Worm (Caenorhabditis elegans): ENCODE results near the gene Y73B6BL.288.
A peak's percentile ranks its signal among the peaks of the same experiment; 100 is the strongest.

Gene Y73B6BL.288

ce11 chrIV:6326448-6326847 is 15.9 kb downstream of the Y73B6BL.288 start, which contains the start of gene lsm-8:
TSS of gene lsm-8 (plus strand) at chrIV:6326526.
- TF ChIP-seq skn-1 (tag; optimal IDR thresholded peaks at IDR 0.05) = no peak
- TF ChIP-seq lin-39 (tag; optimal IDR thresholded peaks at IDR 0.05) = no peak
- no peak for TF ChIP-seq R02D3.7 (tag; optimal IDR thresholded peaks at IDR 0.05)
- TF ChIP-seq F13H6.1 (tag; optimal IDR thresholded peaks at IDR 0.05) = no peak
- no peak for TF ChIP-seq nhr-23 (tag; optimal IDR thresholded peaks at IDR 0.05)
- TF ChIP-seq zag-1 (tag; optimal IDR thresholded peaks at IDR 0.05) = no peak
- no peak for TF ChIP-seq lin-11 (tag; optimal IDR thresholded peaks at IDR 0.05)
- TF ChIP-seq ZK546.5 (tag; optimal IDR thresholded peaks at IDR 0.05) = no peak
- no peak for TF ChIP-seq nhr-21 (tag; optimal IDR thresholded peaks at IDR 0.05)
- TF ChIP-seq nhr-129 (tag; optimal IDR thresholded peaks at IDR 0.05) = no peak
- no peak for TF ChIP-seq nhr-12 (tag; optimal IDR thresholded peaks at IDR 0.05)
- TF ChIP-seq nhr-6 (tag; optimal IDR thresholded peaks at IDR 0.05) = no peak
- TF ChIP-seq elt-1 (tag; optimal IDR thresholded peaks at IDR 0.05) = no peak
- TF ChIP-seq crh-2 (tag; optimal IDR thresholded peaks at IDR 0.05) = no peak
- TF ChIP-seq fos-1 (tag; optimal IDR thresholded peaks at IDR 0.05) = no peak
- no peak for TF ChIP-seq nhr-237 (tag; optimal IDR thresholded peaks at IDR 0.05)
- no peak for TF ChIP-seq nhr-77 (tag; optimal IDR thresholded peaks at IDR 0.05)

ce11 chrIV:6325772-6326171 is 16.6 kb downstream of the Y73B6BL.288 start:
- TF ChIP-seq peb-1 (tag; optimal IDR thresholded peaks at IDR 0.05) (no peak), lin-13 (GFP tag; optimal IDR thresholded peaks at IDR 0.05) (no peak)

- peak; percentile 89 for TF ChIP-seq nhr-129 (tag; optimal IDR thresholded peaks at IDR 0.05)
- no peak for TF ChIP-seq lin-39 (tag; optimal IDR thresholded peaks at IDR 0.05)
- peak; percentile 60 for TF ChIP-seq ama-1 (optimal IDR thresholded peaks at IDR 0.05)
- TF ChIP-seq Y55F3AM.14 (GFP tag; optimal IDR thresholded peaks at IDR 0.05) = peak; percentile 84
- TF ChIP-seq egl-27 (tag; optimal IDR thresholded peaks at IDR 0.05) = peak; percentile 91
- peak; percentile 97 for TF ChIP-seq nhr-21 (tag; optimal IDR thresholded peaks at IDR 0.05)
- peak; percentile 99 for TF ChIP-seq lin-11 (tag; optimal IDR thresholded peaks at IDR 0.05)
- no peak for TF ChIP-seq nhr-11 (tag; optimal IDR thresholded peaks at IDR 0.05)
- TF ChIP-seq crh-2 (tag; optimal IDR thresholded peaks at IDR 0.05) = peak; percentile 96
- TF ChIP-seq F13H6.1 (tag; optimal IDR thresholded peaks at IDR 0.05) = peak; percentile 95
- TF ChIP-seq nhr-237 (tag; optimal IDR thresholded peaks at IDR 0.05) = peak; percentile 35
- peak; percentile 97 for TF ChIP-seq nhr-25 (tag; optimal IDR thresholded peaks at IDR 0.05)
- TF ChIP-seq C34F6.9 (tag; optimal IDR thresholded peaks at IDR 0.05) = peak; percentile 95
- TF ChIP-seq lin-13 (GFP tag; optimal IDR thresholded peaks at IDR 0.05) = peak; percentile 96
- peak; percentile 100 for TF ChIP-seq ZK546.5 (tag; optimal IDR thresholded peaks at IDR 0.05)
- TF ChIP-seq aly-2 (tag; optimal IDR thresholded peaks at IDR 0.05) = no peak
- TF ChIP-seq nhr-10 (tag; optimal IDR thresholded peaks at IDR 0.05) = peak; percentile 88
- peak; percentile 27 to 69 for TF ChIP-seq mdl-1 (tag; optimal IDR thresholded peaks at IDR 0.05)
- TF ChIP-seq R02D3.7 (tag; optimal IDR thresholded peaks at IDR 0.05) = peak; percentile 87
- TF ChIP-seq gmeb-1 (tag; optimal IDR thresholded peaks at IDR 0.05) = peak; percentile 95
- TF ChIP-seq unc-39 (tag; optimal IDR thresholded peaks at IDR 0.05) = no peak
- peak; percentile 91 for TF ChIP-seq ceh-82 (tag; optimal IDR thresholded peaks at IDR 0.05)
- peak; percentile 78 for TF ChIP-seq zag-1 (tag; optimal IDR thresholded peaks at IDR 0.05)
- no peak for TF ChIP-seq ztf-1 (GFP tag; conservative IDR thresholded peaks at IDR 0.05)
- TF ChIP-seq unc-55 (GFP tag; optimal IDR thresholded peaks at IDR 0.05) = peak; percentile 98
- peak; percentile 88 for TF ChIP-seq mab-5 (tag; optimal IDR thresholded peaks at IDR 0.05)
- TF ChIP-seq ztf-4 (tag; optimal IDR thresholded peaks at IDR 0.05) = peak; percentile 84
- TF ChIP-seq snpc-4 (tag; optimal IDR thresholded peaks at IDR 0.05) = peak; percentile 84
- peak; percentile 67 for TF ChIP-seq blmp-1 (tag; optimal IDR thresholded peaks at IDR 0.05; ENCODE audit: insufficient read depth)
- TF ChIP-seq elt-1 (tag; optimal IDR thresholded peaks at IDR 0.05) = no peak
- TF ChIP-seq alr-1 (tag; optimal IDR thresholded peaks at IDR 0.05) = no peak
- TF ChIP-seq unc-62 (GFP tag; optimal IDR thresholded peaks at IDR 0.05) = peak; percentile 39
- peak; percentile 98 to 99 for TF ChIP-seq lsy-2 (tag; optimal IDR thresholded peaks at IDR 0.05)
- peak; percentile 68 for TF ChIP-seq skn-1 (tag; optimal IDR thresholded peaks at IDR 0.05)
- TF ChIP-seq ceh-16 (tag; optimal IDR thresholded peaks at IDR 0.05) = peak; percentile 94
- TF ChIP-seq nhr-6 (tag; optimal IDR thresholded peaks at IDR 0.05) = peak; percentile 91
- TF ChIP-seq sma-3 (GFP tag; optimal IDR thresholded peaks at IDR 0.05) = peak; percentile 97
- peak; percentile 56 for TF ChIP-seq nhr-77 (tag; optimal IDR thresholded peaks at IDR 0.05)
- TF ChIP-seq sem-4 (tag; optimal IDR thresholded peaks at IDR 0.05) = peak; percentile 86
- no peak for TF ChIP-seq nhr-12 (tag; optimal IDR thresholded peaks at IDR 0.05)
- no peak for TF ChIP-seq elt-3 (tag; optimal IDR thresholded peaks at IDR 0.05)
- no peak for TF ChIP-seq dmd-4 (tag; optimal IDR thresholded peaks at IDR 0.05)
- TF ChIP-seq mbf-1 (tag; optimal IDR thresholded peaks at IDR 0.05) = no peak
- no peak for TF ChIP-seq nhr-23 (tag; optimal IDR thresholded peaks at IDR 0.05)
- peak; percentile 98 for TF ChIP-seq sma-9 (GFP tag; optimal IDR thresholded peaks at IDR 0.05)
- TF ChIP-seq sma-9 (tag; optimal IDR thresholded peaks at IDR 0.05) = no peak
These were observed 18.6 kb downstream of the Y73B6BL.288 start, which contains the start of gene sqd-1 for ce11 chrIV:6323654-6324224. TSS of gene sqd-1 (plus strand) at chrIV:6324174.
